Worm (Caenorhabditis elegans) whole organism, mixed stage, embryonic: Measurements from ENCODE around the gene dmsr-3.

ENCODE experiments used
- M03D4.4 ChIP-seq: sonication (generic microtip); optimal IDR thresholded peaks from 2 replicates; lab custom pipeline; 2017; ENCODE audit warnings: mild to moderate bottlenecking, missing genetic modification characterization, missing compliant biosample characterization
- ceh-39 ChIP-seq: fragments of 150-350 bp; optimal IDR thresholded peaks from 2 replicates; lab custom pipeline; 2014; ENCODE audit warnings: missing biosample characterization, missing genetic modification characterization
- ceh-43 ChIP-seq: fragments of 200-800 bp; sonication (Bioruptor generic); optimal IDR thresholded peaks from 2 replicates; lab custom pipeline; 2018; ENCODE audit warnings: mild to moderate bottlenecking, missing genetic modification characterization, moderate library complexity, missing compliant biosample characterization
- ceh-83 ChIP-seq: fragments of 200-800 bp; sonication (Bioruptor generic); optimal IDR thresholded peaks from 2 replicates; lab custom pipeline; 2018; ENCODE audit warnings: mild to moderate bottlenecking, missing genetic modification characterization, missing compliant biosample characterization
- ces-1 ChIP-seq: fragments of 150-350 bp; optimal IDR thresholded peaks from 2 replicates; lab custom pipeline; 2014; ENCODE audit warnings: missing biosample characterization, missing genetic modification reagents, missing genetic modification characterization
- cnd-1 ChIP-seq: fragments of 200-800 bp; sonication (Bioruptor generic); optimal IDR thresholded peaks from 2 replicates; lab custom pipeline; 2018; ENCODE audit warnings: mild to moderate bottlenecking, missing genetic modification characterization, missing compliant biosample characterization
- drap-1 ChIP-seq: fragments of 200-800 bp; sonication (Bioruptor generic); optimal IDR thresholded peaks from 3 replicates; lab custom pipeline; 2018; ENCODE audit warnings: mild to moderate bottlenecking, missing genetic modification characterization, missing compliant biosample characterization
- elt-1 ChIP-seq: sonication (generic microtip); optimal IDR thresholded peaks from 2 replicates; lab custom pipeline; 2017; ENCODE audit warnings: missing genetic modification characterization, mild to moderate bottlenecking, missing compliant biosample characterization, antibody characterized with exemption, moderate library complexity, borderline replicate concordance; ENCODE audit not compliant: insufficient read depth
- flh-1 ChIP-seq: fragments of 200-800 bp; sonication (Bioruptor generic); optimal IDR thresholded peaks from 2 replicates; lab custom pipeline; 2018; ENCODE audit warnings: mild to moderate bottlenecking, missing genetic modification characterization, moderate library complexity, missing compliant biosample characterization
- ham-2 ChIP-seq: fragments of 200-800 bp; sonication (Bioruptor generic); optimal IDR thresholded peaks from 2 replicates; lab custom pipeline; 2018; ENCODE audit warnings: mild to moderate bottlenecking, missing genetic modification characterization, missing compliant biosample characterization
- hlh-1 ChIP-seq: fragments of 150-350 bp; optimal IDR thresholded peaks from 2 replicates; lab custom pipeline; 2014; ENCODE audit warnings: missing biosample characterization, missing genetic modification reagents, missing genetic modification characterization
- lin-13 ChIP-seq: fragments of 150-350 bp; optimal IDR thresholded peaks from 2 replicates; lab custom pipeline; 2014; ENCODE audit warnings: missing biosample characterization, missing genetic modification characterization
- lin-32 ChIP-seq: fragments of 200-800 bp; sonication (Bioruptor generic); optimal IDR thresholded peaks from 2 replicates; lab custom pipeline; 2018; ENCODE audit warnings: mild to moderate bottlenecking, missing genetic modification characterization, missing compliant biosample characterization
- lsy-2 ChIP-seq: fragments of 150-350 bp; optimal IDR thresholded peaks from 2 replicates; lab custom pipeline; 2014; ENCODE audit warnings: missing biosample characterization, missing genetic modification characterization
- mab-5 ChIP-seq: fragments of 150-350 bp; optimal IDR thresholded peaks from 2 replicates; lab custom pipeline; 2014; ENCODE audit warnings: missing biosample characterization, missing genetic modification characterization
- mep-1 ChIP-seq: fragments of 150-350 bp; optimal IDR thresholded peaks from 2 replicates; lab custom pipeline; 2017; ENCODE audit warnings: missing biosample characterization, missing genetic modification reagents, missing genetic modification characterization, inconsistent platforms
- mls-2 ChIP-seq: sonication (generic microtip); optimal IDR thresholded peaks from 2 replicates; lab custom pipeline; 2016; ENCODE audit warnings: mild to moderate bottlenecking, missing genetic modification characterization, moderate library complexity, missing compliant biosample characterization
- nhr-12 ChIP-seq: fragments of 150-350 bp; optimal IDR thresholded peaks from 2 replicates; lab custom pipeline; 2014; ENCODE audit warnings: missing biosample characterization, missing genetic modification characterization
- nhr-2 ChIP-seq: fragments of 150-350 bp; optimal IDR thresholded peaks from 2 replicates; lab custom pipeline; 2014; ENCODE audit warnings: missing biosample characterization, missing genetic modification characterization
- nhr-237 ChIP-seq: fragments of 150-350 bp; optimal IDR thresholded peaks from 2 replicates; lab custom pipeline; 2014; ENCODE audit warnings: missing biosample characterization, missing genetic modification characterization
- nhr-28 ChIP-seq: fragments of 150-350 bp; optimal IDR thresholded peaks from 2 replicates; lab custom pipeline; 2014; ENCODE audit warnings: missing biosample characterization, missing genetic modification characterization
- pha-4 ChIP-seq: fragments of 150-350 bp; optimal IDR thresholded peaks from 2 replicates; lab custom pipeline; 2018; ENCODE audit warnings: missing biosample characterization, missing genetic modification reagents, missing genetic modification characterization
- sem-2 ChIP-seq: fragments of 200-800 bp; sonication (Bioruptor generic); optimal IDR thresholded peaks from 2 replicates; lab custom pipeline; 2018; ENCODE audit warnings: mild to moderate bottlenecking, missing genetic modification characterization, missing compliant biosample characterization
- snpc-4 ChIP-seq: fragments of 150-350 bp; optimal IDR thresholded peaks from 2 replicates; lab custom pipeline; 2014; ENCODE audit warnings: missing biosample characterization, missing genetic modification characterization
- sptf-1 ChIP-seq: sonication (generic microtip); optimal IDR thresholded peaks from 2 replicates; lab custom pipeline; 2017; ENCODE audit warnings: mild to moderate bottlenecking, missing genetic modification characterization, moderate library complexity, missing compliant biosample characterization
- unc-120 ChIP-seq: sonication (generic microtip); optimal IDR thresholded peaks from 2 replicates; lab custom pipeline; 2017; ENCODE audit warnings: missing genetic modification characterization, missing compliant biosample characterization; ENCODE audit not compliant: poor library complexity, severe bottlenecking
- unc-39 ChIP-seq: fragments of 150-350 bp; optimal IDR thresholded peaks from 2 replicates; lab custom pipeline; 2014; ENCODE audit warnings: missing biosample characterization, missing genetic modification characterization
- unc-62 ChIP-seq: fragments of 150-350 bp; optimal IDR thresholded peaks from 2 replicates; lab custom pipeline; 2014; ENCODE audit warnings: missing biosample characterization, missing genetic modification reagents, missing genetic modification characterization
- zip-8 ChIP-seq: fragments of 150-350 bp; optimal IDR thresholded peaks from 2 replicates; lab custom pipeline; 2014; ENCODE audit warnings: missing biosample characterization, missing genetic modification characterization
- ztf-11 ChIP-seq: fragments of 150-350 bp; optimal IDR thresholded peaks from 2 replicates; lab custom pipeline; 2014; ENCODE audit warnings: missing biosample characterization, missing genetic modification characterization

The dmsr-3 gene

DNA sequence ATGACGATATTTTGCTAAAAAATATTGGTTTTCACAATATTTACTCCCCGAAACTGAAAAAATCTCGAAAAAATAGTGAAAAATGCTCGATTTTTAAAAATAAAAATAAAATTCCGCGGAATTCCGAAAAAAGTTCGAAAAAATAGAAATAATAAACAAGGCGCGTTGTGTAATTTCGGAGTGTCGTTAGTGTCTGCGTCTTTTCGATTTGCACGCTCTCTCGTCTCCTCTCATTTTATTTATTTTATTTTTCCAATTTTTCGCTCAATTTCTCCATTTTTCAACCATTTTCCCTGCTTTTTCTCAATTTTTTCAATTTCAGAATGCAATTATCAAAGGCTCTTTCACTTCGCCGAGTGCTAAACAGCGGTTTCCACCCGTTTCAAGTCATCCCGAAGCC, 18.0 kb downstream of the dmsr-3 start, which contains the start of gene mrpl-20:
Gene mrpl-20, plus strand, starts transcription at position 323 of the 400 bp plus-strand sequence.
- no peak for TF ChIP-seq hlh-1 (tag; lab: Kevin White, UChicago)
- peak; percentile 22 for TF ChIP-seq mep-1
- peak; percentile 47 for TF ChIP-seq ces-1
- peak; percentile 16 for TF ChIP-seq unc-120 (tag; lab: Kevin White, UChicago)

DNA sequence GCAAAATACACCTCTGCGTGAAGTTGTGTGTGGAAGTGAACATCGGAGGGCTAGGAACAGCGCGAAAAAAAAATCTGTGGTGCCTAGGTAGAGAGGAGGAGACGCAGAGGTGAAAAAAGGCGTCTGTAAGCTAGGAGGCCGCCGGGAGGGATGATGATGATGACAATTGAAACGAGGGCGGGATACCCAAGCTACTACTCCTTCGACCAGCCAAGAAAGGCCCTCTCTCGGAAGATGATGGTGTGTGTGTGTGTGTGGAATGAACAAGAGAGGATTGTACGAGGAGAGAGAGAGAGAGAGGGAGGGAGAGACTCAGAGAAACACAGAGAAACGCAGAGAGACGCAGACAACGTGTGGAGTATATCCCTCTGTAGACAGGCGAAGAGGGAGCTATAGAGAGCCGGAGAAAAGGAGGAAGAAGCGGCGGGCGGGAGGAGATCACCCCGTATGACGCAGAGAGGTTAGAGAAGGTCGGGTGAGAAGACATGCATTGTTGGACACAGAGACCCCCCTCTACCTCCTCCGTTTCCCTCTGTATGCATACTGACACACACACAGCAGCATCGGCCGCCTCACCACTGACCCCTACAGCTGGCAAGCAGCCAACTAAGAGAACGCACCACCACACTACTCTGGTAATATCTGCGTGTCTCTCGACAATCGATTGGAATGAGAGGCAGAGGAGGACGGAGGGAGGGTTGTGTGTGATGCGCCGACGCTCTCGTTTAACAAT, 20.9 kb downstream of the dmsr-3 start:
- peak; percentile 87 for TF ChIP-seq drap-1 (GFP tag; lab: Kevin White, UChicago)
- TF ChIP-seq mls-2 (tag; lab: Kevin White, UChicago) = peak; percentile 69
- TF ChIP-seq lin-32 (GFP tag; lab: Kevin White, UChicago) = peak; percentile 63
- peak; percentile 20 for TF ChIP-seq unc-39 (tag; lab: Kevin White, UChicago)
- TF ChIP-seq zip-8 (tag; lab: Kevin White, UChicago) = no peak
- TF ChIP-seq unc-120 (tag; lab: Kevin White, UChicago) = peak; percentile 94
- peak; percentile 30 for TF ChIP-seq hlh-1 (tag; lab: Kevin White, UChicago)
- TF ChIP-seq nhr-237 (tag; lab: Kevin White, UChicago) = peak; percentile 47
- peak; percentile 63 for TF ChIP-seq ces-1
- TF ChIP-seq sptf-1 (tag; lab: Kevin White, UChicago) = peak; percentile 81
- peak; percentile 60 for TF ChIP-seq cnd-1 (tag; lab: Kevin White, UChicago)
- TF ChIP-seq ham-2 (GFP tag; lab: Kevin White, UChicago) = peak; percentile 98
- no peak for TF ChIP-seq nhr-28 (tag; lab: Kevin White, UChicago)
- TF ChIP-seq ztf-11 = peak; percentile 92
- TF ChIP-seq snpc-4 (tag; lab: Kevin White, UChicago) = no peak
- no peak for TF ChIP-seq flh-1 (GFP tag; lab: Kevin White, UChicago)
- TF ChIP-seq sem-2 = peak; percentile 37
- TF ChIP-seq pha-4 (tag; lab: Kevin White, UChicago) = peak; percentile 50
- no peak for TF ChIP-seq ceh-43 (GFP tag; lab: Kevin White, UChicago)
- TF ChIP-seq mep-1 = peak; percentile 66
- TF ChIP-seq nhr-12 (tag; lab: Kevin White, UChicago) = no peak
- peak; percentile 65 for TF ChIP-seq lin-13 (tag; lab: Kevin White, UChicago)
- TF ChIP-seq nhr-2 = peak; percentile 61
- TF ChIP-seq ceh-83 (GFP tag; lab: Kevin White, UChicago) = peak; percentile 11
- TF ChIP-seq lsy-2 (tag; lab: Kevin White, UChicago) = peak; percentile 61
- peak; percentile 75 for TF ChIP-seq M03D4.4 (tag; lab: Kevin White, UChicago)
- peak; percentile 2 for TF ChIP-seq ceh-39 (tag; lab: Kevin White, UChicago)
- peak; percentile 56 for TF ChIP-seq unc-62 (GFP tag; lab: Kevin White, UChicago)
- TF ChIP-seq, all 35 proteins: peak for 22

DNA sequence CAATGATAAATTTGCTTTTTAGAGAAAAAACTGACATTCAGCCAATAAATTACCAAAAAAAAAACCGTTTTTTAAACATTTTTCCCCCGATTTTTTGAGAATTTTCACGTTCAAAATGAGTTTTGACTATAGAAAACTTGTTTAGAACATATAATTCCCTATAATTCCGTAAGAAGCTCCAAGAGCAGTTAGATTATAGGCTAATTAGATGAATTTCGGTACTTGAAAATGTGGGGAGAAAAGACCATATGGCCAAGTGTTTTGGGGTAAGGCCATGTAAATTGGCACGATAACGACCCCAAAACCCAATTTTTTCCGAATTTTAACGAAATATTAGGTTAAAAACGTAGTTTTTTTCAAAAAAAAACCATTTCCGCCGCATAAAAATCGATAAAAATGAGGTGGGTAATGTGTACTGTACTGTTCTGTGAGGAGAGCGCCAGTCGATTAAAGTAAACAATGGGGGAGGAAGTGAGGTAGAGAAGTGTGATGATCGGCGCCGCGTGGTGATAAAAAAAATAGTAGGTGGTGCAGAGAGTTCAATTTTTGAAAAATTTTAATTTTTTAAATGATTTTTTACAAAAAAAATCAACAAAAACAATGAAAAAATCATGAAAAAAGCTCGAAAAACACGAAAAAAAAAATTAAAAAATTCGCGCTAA, 22.8 kb downstream of the dmsr-3 start:
- no peak for TF ChIP-seq drap-1 (GFP tag; lab: Kevin White, UChicago)
- TF ChIP-seq ces-1 = peak; percentile 85

DNA sequence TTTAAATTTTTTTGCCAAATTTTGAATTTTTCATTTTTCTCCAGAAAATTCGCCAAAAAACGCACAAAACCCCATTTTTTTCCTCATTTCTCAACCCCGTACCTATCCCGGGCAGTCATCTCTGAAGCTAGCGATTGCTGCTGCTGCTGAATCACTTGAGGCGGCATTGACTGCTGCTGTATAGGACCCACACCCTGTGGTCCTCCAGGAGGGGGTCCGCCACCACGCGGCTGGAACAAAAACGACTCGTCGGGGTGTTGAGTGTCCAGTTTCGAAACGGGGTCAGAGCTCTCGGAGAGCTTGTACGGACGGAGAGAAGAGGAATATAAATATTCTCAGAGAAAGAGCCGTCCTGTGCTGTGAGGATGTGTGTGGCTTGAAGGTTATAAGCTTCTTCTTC, 25.6 kb downstream of the dmsr-3 start, which contains the start of gene sam-10:
Gene sam-10, minus strand, starts transcription at position 167 of the 400 bp plus-strand sequence.
- TF ChIP-seq ces-1 (no peak), cnd-1 (tag; lab: Kevin White, UChicago) (no peak), lin-13 (tag; lab: Kevin White, UChicago) (no peak), nhr-237 (tag; lab: Kevin White, UChicago) (no peak)

DNA sequence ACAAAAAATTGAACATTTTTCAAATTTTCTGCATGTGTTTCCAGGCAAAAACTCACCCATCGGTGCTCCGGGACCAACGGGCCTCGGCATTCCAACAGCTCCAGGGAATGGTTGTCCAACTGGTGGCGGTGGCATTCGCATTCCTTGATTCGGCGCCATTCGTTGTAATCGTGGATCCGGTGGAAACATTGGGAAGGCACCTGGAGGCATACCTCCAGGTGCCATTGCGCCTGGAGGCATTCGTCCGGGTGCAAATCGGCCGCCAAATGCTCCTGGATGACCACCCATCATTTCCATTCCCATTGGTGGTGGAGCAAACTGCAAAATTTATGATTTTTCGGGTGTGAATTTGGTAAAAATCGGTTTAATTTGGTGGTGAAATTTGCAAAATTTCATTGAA, 29.5 kb downstream of the dmsr-3 start:
- TF ChIP-seq nhr-12 (tag; lab: Kevin White, UChicago) (no peak), lsy-2 (tag; lab: Kevin White, UChicago) (no peak), unc-39 (tag; lab: Kevin White, UChicago) (no peak), nhr-237 (tag; lab: Kevin White, UChicago) (no peak), snpc-4 (tag; lab: Kevin White, UChicago) (no peak), elt-1 (tag; lab: Kevin White, UChicago) (no peak), pha-4 (tag; lab: Kevin White, UChicago) (no peak), flh-1 (GFP tag; lab: Kevin White, UChicago) (no peak), mab-5 (tag; lab: Kevin White, UChicago) (no peak), ham-2 (GFP tag; lab: Kevin White, UChicago) (no peak)
